Worm (Caenorhabditis elegans) whole organism, late embryonic: ENCODE measurements around the gene Y54G2A.10.

Experiments used
- T23F11.4 ChIP-seq: fragments of 200-800 bp; sonication (Bioruptor generic); optimal IDR thresholded peaks from 2 replicates; lab custom pipeline; 2018; ENCODE audit warnings: mild to moderate bottlenecking, missing genetic modification characterization, missing compliant biosample characterization
- ahr-1 ChIP-seq: sonication (generic microtip); optimal IDR thresholded peaks from 2 replicates; lab custom pipeline; 2016; ENCODE audit warnings: missing genetic modification characterization, missing compliant biosample characterization
- ama-1 ChIP-seq: fragments of 150-350 bp; optimal IDR thresholded peaks from 2 replicates; lab custom pipeline; 2014
- ceh-2 ChIP-seq: sonication (generic microtip); optimal IDR thresholded peaks from 2 replicates; lab custom pipeline; 2016; ENCODE audit warnings: missing genotype, missing genetic modification characterization, missing compliant biosample characterization
- elt-2 ChIP-seq: sonication (generic microtip); optimal IDR thresholded peaks from 2 replicates; lab custom pipeline; 2016; ENCODE audit warnings: missing genetic modification reagents, missing genetic modification characterization, missing compliant biosample characterization
- fkh-10 ChIP-seq: fragments of 150-350 bp; optimal IDR thresholded peaks from 2 replicates; lab custom pipeline; 2014; ENCODE audit warnings: missing biosample characterization, missing genetic modification reagents, missing genetic modification characterization
- gmeb-2 ChIP-seq: sonication (generic microtip); optimal IDR thresholded peaks from 2 replicates; lab custom pipeline; 2016; ENCODE audit warnings: missing genetic modification characterization, inconsistent platforms, missing compliant biosample characterization
- hlh-30 ChIP-seq: sonication (generic microtip); optimal IDR thresholded peaks from 2 replicates; lab custom pipeline; 2017; ENCODE audit warnings: antibody characterized with exemption, missing genetic modification characterization, missing compliant biosample characterization; ENCODE audit not compliant: insufficient read depth
- hlh-6 ChIP-seq: sonication (generic microtip); optimal IDR thresholded peaks from 2 replicates; lab custom pipeline; 2016; ENCODE audit warnings: missing genotype, missing genetic modification characterization, missing compliant biosample characterization
- odd-2 ChIP-seq: sonication (generic microtip); optimal IDR thresholded peaks from 2 replicates; lab custom pipeline; 2017; ENCODE audit warnings: antibody characterized with exemption, mild to moderate bottlenecking, missing genetic modification characterization, missing compliant biosample characterization
- pag-3 ChIP-seq: sonication (generic microtip); optimal IDR thresholded peaks from 2 replicates; lab custom pipeline; 2016; ENCODE audit warnings: missing compliant biosample characterization, missing genetic modification characterization, borderline replicate concordance
- pha-4 ChIP-seq: fragments of 150-350 bp; optimal IDR thresholded peaks from 2 replicates; lab custom pipeline; 2018; ENCODE audit warnings: missing biosample characterization, missing genetic modification reagents, missing genetic modification characterization
- sdc-2 ChIP-seq: sonication (generic microtip); optimal IDR thresholded peaks from 2 replicates; lab custom pipeline; 2016; ENCODE audit warnings: missing genotype, missing genetic modification characterization, missing compliant biosample characterization

DNA sequence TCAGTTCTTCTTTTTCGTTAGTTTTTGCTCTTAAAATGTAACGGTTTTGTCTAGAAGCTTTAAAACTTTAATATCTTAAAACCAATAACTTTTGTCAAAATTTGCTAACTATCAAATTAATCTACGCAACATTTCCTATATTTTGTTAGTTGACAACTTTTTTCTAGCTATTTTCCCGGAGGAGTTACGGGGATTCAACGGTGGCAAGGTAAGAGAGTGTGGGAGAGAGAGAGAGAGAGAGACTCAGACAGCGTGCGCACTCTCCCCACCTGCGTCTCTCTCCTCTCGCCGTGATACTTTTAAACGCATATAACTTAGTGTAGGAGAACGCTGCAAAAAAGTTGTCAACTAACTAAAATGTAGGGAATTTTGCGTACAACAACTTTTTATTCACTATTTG is 45.9 kb upstream of the Y54G2A.10 start:
- TF ChIP-seq ama-1 (lab: Kevin White, UChicago) = no peak
- TF ChIP-seq odd-2 (tag; lab: Kevin White, UChicago) = no peak
- TF ChIP-seq ahr-1 (tag; lab: Kevin White, UChicago) = no peak
- TF ChIP-seq fkh-10 (GFP tag; lab: Kevin White, UChicago) = no peak
- TF ChIP-seq hlh-30 = no peak
- no peak for TF ChIP-seq ceh-2 (tag; lab: Kevin White, UChicago)
- no peak for TF ChIP-seq elt-2 (tag; lab: Kevin White, UChicago)
- TF ChIP-seq T23F11.4 (GFP tag; lab: Kevin White, UChicago) = no peak
- TF ChIP-seq pag-3 = no peak
- no peak for TF ChIP-seq sdc-2 (tag; lab: Kevin White, UChicago)
- no peak for TF ChIP-seq hlh-6 (tag; lab: Kevin White, UChicago)
- no peak for TF ChIP-seq pha-4 (tag; lab: Kevin White, UChicago)
- no peak for TF ChIP-seq gmeb-2 (tag; lab: Kevin White, UChicago)
